Fruit fly (Drosophila melanogaster): ENCODE results near the gene CG14402.

Gene CG14402

dm6 chr2L:20822025-20822371 lies 27.1 kb upstream of the CG14402 start:
- no peak for TF ChIP-seq Dfd (GFP tag; optimal IDR thresholded peaks at IDR 0.05)
- peak; percentile 10 for TF ChIP-seq N (GFP tag; optimal IDR thresholded peaks at IDR 0.05)
- TF ChIP-seq Rel (GFP tag; optimal IDR thresholded peaks at IDR 0.05) = no peak
- TF ChIP-seq Rel (tag; optimal IDR thresholded peaks at IDR 0.05) = no peak

DNA sequence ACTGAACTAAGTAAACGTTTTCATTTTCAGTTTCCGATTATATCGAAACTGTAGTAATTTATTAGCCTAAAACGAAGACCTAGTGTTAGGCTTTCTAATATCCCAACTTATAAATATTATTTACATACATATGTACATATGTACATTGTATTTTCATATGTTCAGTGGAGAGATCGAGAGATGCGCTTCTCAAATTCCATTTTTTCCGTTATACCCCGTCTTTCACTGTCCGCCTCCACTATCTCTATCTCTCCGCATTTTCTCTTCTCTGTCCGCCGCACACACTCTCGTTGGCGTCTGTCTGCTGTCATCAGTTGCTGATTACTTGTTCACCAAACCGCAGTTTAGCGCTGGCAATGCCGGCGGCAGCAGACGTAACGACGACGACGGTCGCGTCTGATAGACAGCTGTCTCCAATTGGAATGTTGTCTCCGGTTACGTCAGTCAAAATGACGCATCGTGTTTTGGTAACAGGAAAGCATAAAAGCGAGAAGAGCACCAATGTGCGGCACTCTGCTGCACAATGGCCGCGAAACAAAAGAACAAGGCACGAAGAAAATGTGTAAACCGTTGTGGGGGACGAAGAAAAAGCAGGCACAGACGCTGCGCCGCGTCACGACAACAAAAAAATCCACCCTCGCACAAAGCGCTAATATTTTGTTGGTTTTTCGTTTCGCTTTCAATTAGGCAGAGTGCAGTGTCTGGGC lies 26.5 kb upstream of the CG14402 start, which contains the start of gene CG9331:
CG9331 (plus strand) TSS at position 340 of the 707 bp plus-strand sequence.
- TF ChIP-seq Rel (GFP tag; optimal IDR thresholded peaks at IDR 0.05) (no peak), Rel (tag; optimal IDR thresholded peaks at IDR 0.05) (peak; percentile 56), Hnf4 (GFP tag; optimal IDR thresholded peaks at IDR 0.05) (no peak), N (GFP tag; optimal IDR thresholded peaks at IDR 0.05) (no peak), GATAd (GFP tag; optimal IDR thresholded peaks at IDR 0.05) (no peak), Dfd (GFP tag; optimal IDR thresholded peaks at IDR 0.05) (no peak), CG32264 (GFP tag; optimal IDR thresholded peaks at IDR 0.05) (no peak), sage (GFP tag; optimal IDR thresholded peaks at IDR 0.05) (no peak), psq (GFP tag; optimal IDR thresholded peaks at IDR 0.05) (peak; percentile 14), sv (GFP tag; optimal IDR thresholded peaks at IDR 0.05) (no peak), Jra (GFP tag; optimal IDR thresholded peaks at IDR 0.05) (no peak), br (GFP tag; optimal IDR thresholded peaks at IDR 0.05) (no peak), Sp1 (GFP tag; optimal IDR thresholded peaks at IDR 0.05) (no peak), Mio (GFP tag; optimal IDR thresholded peaks at IDR 0.05) (no peak), Myc (optimal IDR thresholded peaks at IDR 0.05) (no peak), usp (GFP tag; optimal IDR thresholded peaks at IDR 0.05) (no peak), dl (GFP tag; optimal IDR thresholded peaks at IDR 0.05; ENCODE audit: insufficient read depth in 1 of 2, partially characterized antibody in 2 of 2) (peak in 1 of 2 experiments; percentile 59), Dif (GFP tag; optimal IDR thresholded peaks at IDR 0.05; ENCODE audit: partially characterized antibody) (peak; percentile 38), OdsH (GFP tag; optimal IDR thresholded peaks at IDR 0.05) (no peak), dmrt93B (GFP tag; optimal IDR thresholded peaks at IDR 0.05) (no peak), dsf (GFP tag; optimal IDR thresholded peaks at IDR 0.05; ENCODE audit: borderline replicate concordance) (no peak), lola (GFP tag; optimal IDR thresholded peaks at IDR 0.05) (no peak), Hr83 (GFP tag; optimal IDR thresholded peaks at IDR 0.05; ENCODE audit: poor library complexity, severe bottlenecking) (no peak), HLH106 (tag; optimal IDR thresholded peaks at IDR 0.05) (no peak), Hr78 (GFP tag; optimal IDR thresholded peaks at IDR 0.05) (no peak), CrebA (GFP tag; optimal IDR thresholded peaks at IDR 0.05; ENCODE audit: borderline replicate concordance) (no peak), fru (GFP tag; optimal IDR thresholded peaks at IDR 0.05) (no peak), Vsx2 (GFP tag; optimal IDR thresholded peaks at IDR 0.05; ENCODE audit: partially characterized antibody) (peak; percentile 53), foxo (GFP tag; optimal IDR thresholded peaks at IDR 0.05) (no peak), jim (GFP tag; optimal IDR thresholded peaks at IDR 0.05) (no peak), Abd-B (GFP tag; optimal IDR thresholded peaks at IDR 0.05) (no peak), brk (GFP tag; optimal IDR thresholded peaks at IDR 0.05) (no peak), woc (GFP tag; optimal IDR thresholded peaks at IDR 0.05) (peak; percentile 5)

dm6 chr2L:20823196-20824105 lies 25.6 kb upstream of the CG14402 start:
- TF ChIP-seq OdsH (GFP tag; optimal IDR thresholded peaks at IDR 0.05) (no peak), Sp1 (GFP tag; optimal IDR thresholded peaks at IDR 0.05) (peak; percentile 13), Dif (GFP tag; optimal IDR thresholded peaks at IDR 0.05; ENCODE audit: partially characterized antibody) (peak; percentile 92), rgr (GFP tag; optimal IDR thresholded peaks at IDR 0.05) (peak; percentile 33), pan (optimal IDR thresholded peaks at IDR 0.05) (no peak), HLH106 (tag; optimal IDR thresholded peaks at IDR 0.05) (peak; percentile 49), Hnf4 (GFP tag; optimal IDR thresholded peaks at IDR 0.05) (no peak), dmrt93B (GFP tag; optimal IDR thresholded peaks at IDR 0.05) (no peak), Vsx2 (GFP tag; optimal IDR thresholded peaks at IDR 0.05; ENCODE audit: partially characterized antibody) (peak; percentile 74), Rel (GFP tag; optimal IDR thresholded peaks at IDR 0.05) (peak; percentile 84), Rel (tag; optimal IDR thresholded peaks at IDR 0.05) (peak; percentile 100), CG32264 (GFP tag; optimal IDR thresholded peaks at IDR 0.05) (no peak), br (GFP tag; optimal IDR thresholded peaks at IDR 0.05) (peak; percentile 59), CG9705 (GFP tag; optimal IDR thresholded peaks at IDR 0.05) (no peak), brk (GFP tag; optimal IDR thresholded peaks at IDR 0.05) (peak; percentile 6), woc (GFP tag; optimal IDR thresholded peaks at IDR 0.05) (peak; percentile 48), CrebA (GFP tag; optimal IDR thresholded peaks at IDR 0.05; ENCODE audit: borderline replicate concordance) (peak; percentile 65), Hr83 (GFP tag; optimal IDR thresholded peaks at IDR 0.05; ENCODE audit: poor library complexity, severe bottlenecking) (peak; percentile 33), Abd-B (GFP tag; optimal IDR thresholded peaks at IDR 0.05) (no peak), fru (GFP tag; optimal IDR thresholded peaks at IDR 0.05) (peak; percentile 0), Myc (optimal IDR thresholded peaks at IDR 0.05) (peak; percentile 91), Hr78 (GFP tag; optimal IDR thresholded peaks at IDR 0.05) (no peak), jim (GFP tag; optimal IDR thresholded peaks at IDR 0.05) (peak; percentile 70), GATAd (GFP tag; optimal IDR thresholded peaks at IDR 0.05) (peak; percentile 92), h (GFP tag; optimal IDR thresholded peaks at IDR 0.05) (peak; percentile 68), dl (GFP tag; optimal IDR thresholded peaks at IDR 0.05; ENCODE audit: insufficient read depth in 1 of 2, partially characterized antibody in 2 of 2) (peak; percentile 76 to 79), psq (GFP tag; optimal IDR thresholded peaks at IDR 0.05) (peak; percentile 13)

All from whole organism, wandering third instar larva.